Fruit fly (Drosophila melanogaster): ENCODE measurements around the gene ERR.
A peak's percentile ranks its signal among the peaks of the same experiment; 100 is the strongest.

The ERR gene

DNA sequence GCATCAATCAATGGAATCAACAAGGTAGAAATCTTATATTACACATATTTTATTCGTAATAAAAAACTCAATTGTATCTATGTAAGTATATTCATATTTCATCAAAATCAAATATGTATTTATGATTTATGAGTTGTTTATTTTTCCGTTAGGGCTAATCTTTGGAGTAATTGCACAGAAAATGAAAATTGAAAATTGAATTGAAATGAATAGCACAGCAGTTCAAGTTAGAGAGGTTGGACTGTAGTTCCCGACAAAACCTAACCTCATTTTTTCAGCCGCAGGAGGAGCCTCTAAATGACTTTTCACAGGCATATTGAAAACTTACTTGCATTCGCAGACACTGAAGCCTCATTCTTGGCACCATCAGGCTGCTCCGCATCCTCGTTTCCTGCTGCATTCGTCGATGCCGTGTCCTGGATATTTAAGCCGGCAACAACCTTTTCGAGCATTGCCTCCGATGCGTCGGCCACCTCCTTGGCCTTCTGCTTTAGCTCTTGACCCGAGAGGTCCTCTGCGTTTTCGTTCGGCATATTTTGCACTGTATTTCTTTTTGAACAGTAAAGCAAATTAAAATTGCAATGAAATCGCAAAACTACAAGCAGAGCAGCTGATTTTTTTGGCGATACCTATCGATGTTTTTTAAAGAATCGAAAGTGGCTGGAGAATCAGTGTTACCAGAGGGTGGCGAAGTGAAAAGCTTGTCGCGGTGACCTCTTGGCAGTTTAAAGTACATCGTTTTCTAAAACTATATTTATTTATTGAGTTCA lies 8.5 kb downstream of the ERR start, which contains the start of gene Nmt (continued):
- TF ChIP-seq gcm2 (GFP tag; optimal IDR thresholded peaks at IDR 0.05), result no peak
- TF ChIP-seq CG10147 (GFP tag; optimal IDR thresholded peaks at IDR 0.05), result no peak
- TF ChIP-seq CG2712 (tag; optimal IDR thresholded peaks at IDR 0.05), result no peak
- no peak for TF ChIP-seq Mes4 (GFP tag; optimal IDR thresholded peaks at IDR 0.05)
- peak; percentile 18 for TF ChIP-seq CG13424 (tag; optimal IDR thresholded peaks at IDR 0.05)
- TF ChIP-seq H15 (GFP tag; IDR thresholded peaks at IDR 0.05), result no peak
- no peak for TF ChIP-seq CG2199 (GFP tag; IDR thresholded peaks at IDR 0.05)
- no peak for TF ChIP-seq abd-A (tag; optimal IDR thresholded peaks at IDR 0.05)
- peak; percentile 3 for TF ChIP-seq CHES-1-like (GFP tag; optimal IDR thresholded peaks at IDR 0.05)
- TF ChIP-seq disco-r (GFP tag; optimal IDR thresholded peaks at IDR 0.05), result no peak
- TF ChIP-seq CG13775 (GFP tag; optimal IDR thresholded peaks at IDR 0.05), result peak; percentile 7
- TF ChIP-seq CG7786 (GFP tag; optimal IDR thresholded peaks at IDR 0.05), result peak; percentile 6
- peak; percentile 67 for TF ChIP-seq CG9797 (GFP tag; optimal IDR thresholded peaks at IDR 0.05)
- TF ChIP-seq Opbp (GFP tag; IDR thresholded peaks at IDR 0.05; ENCODE audit: partially characterized antibody), result peak; percentile 84
- TF ChIP-seq CG31224 (GFP tag; IDR thresholded peaks at IDR 0.05), result no peak
- no peak for TF ChIP-seq crol (GFP tag; IDR thresholded peaks at IDR 0.05)
- peak; percentile 75 for TF ChIP-seq sna (GFP tag; IDR thresholded peaks at IDR 0.05; ENCODE audit: partially characterized antibody)
- TF ChIP-seq wor (GFP tag; IDR thresholded peaks at IDR 0.05), result no peak
- TF ChIP-seq CG7556 (GFP tag; optimal IDR thresholded peaks at IDR 0.05), result no peak
- TF ChIP-seq CG16813 (GFP tag; IDR thresholded peaks at IDR 0.05; ENCODE audit: partially characterized antibody), result peak; percentile 82
- TF ChIP-seq ewg (GFP tag; optimal IDR thresholded peaks at IDR 0.05), result no peak
- peak; percentile 81 for TF ChIP-seq MBD-R2 (GFP tag; IDR thresholded peaks at IDR 0.05)
- no peak for TF ChIP-seq Dad (GFP tag; optimal IDR thresholded peaks at IDR 0.05)
- peak; percentile 71 for TF ChIP-seq sens (GFP tag)
- no peak for TF ChIP-seq gt (GFP tag; IDR thresholded peaks at IDR 0.05)
- TF ChIP-seq aop (GFP tag; IDR thresholded peaks at IDR 0.05), result no peak
- peak; percentile 72 for TF ChIP-seq CG7963 (GFP tag; IDR thresholded peaks at IDR 0.05; ENCODE audit: partially characterized antibody)
- no peak for TF ChIP-seq Ravus (GFP tag; IDR thresholded peaks at IDR 0.05)
- peak; percentile 66 for TF ChIP-seq inv (GFP tag; IDR thresholded peaks at IDR 0.05; ENCODE audit: partially characterized antibody)
- no peak for TF ChIP-seq Hand (GFP tag; optimal IDR thresholded peaks at IDR 0.05)
- no peak for TF ChIP-seq CG17802 (tag; optimal IDR thresholded peaks at IDR 0.05)
- TF ChIP-seq pum (GFP tag; optimal IDR thresholded peaks at IDR 0.05), result no peak
- no peak for TF ChIP-seq CG4854 (GFP tag; optimal IDR thresholded peaks at IDR 0.05)
- TF ChIP-seq CG4707 (GFP tag; optimal IDR thresholded peaks at IDR 0.05), result no peak
- no peak for TF ChIP-seq stc (GFP tag; IDR thresholded peaks at IDR 0.05)
- no peak for TF ChIP-seq CG10654 (GFP tag; optimal IDR thresholded peaks at IDR 0.05)
- TF ChIP-seq CG13287 (GFP tag; IDR thresholded peaks at IDR 0.05; ENCODE audit: partially characterized antibody), result peak; percentile 83
- TF ChIP-seq Oli (tag; optimal IDR thresholded peaks at IDR 0.05), result no peak
- peak; percentile 14; the same call in 1 of the 2 replicates for TF ChIP-seq ranshi (GFP tag; IDR thresholded peaks at IDR 0.05)
- 0 out of 3 replicates have a peak, but pooled peaks have one; percentile 33 for TF ChIP-seq CG2889 (GFP tag; IDR thresholded peaks at IDR 0.05)
- peak; percentile 36 for TF ChIP-seq CG10209 (GFP tag; optimal IDR thresholded peaks at IDR 0.05)
- no peak for TF ChIP-seq her (GFP tag; optimal IDR thresholded peaks at IDR 0.05)
- peak; percentile 67 for TF ChIP-seq CG2120 (GFP tag; optimal IDR thresholded peaks at IDR 0.05)
- TF ChIP-seq Vsx1 (GFP tag; optimal IDR thresholded peaks at IDR 0.05), result no peak
- no peak for TF ChIP-seq trh (GFP tag; optimal IDR thresholded peaks at IDR 0.05)
- TF ChIP-seq Hr3 (GFP tag; optimal IDR thresholded peaks at IDR 0.05), result no peak
- peak; percentile 12 for TF ChIP-seq CG9727 (GFP tag; optimal IDR thresholded peaks at IDR 0.05)
- no peak for TF ChIP-seq yki (optimal IDR thresholded peaks at IDR 0.05)
- TF ChIP-seq CG6854 (GFP tag; optimal IDR thresholded peaks at IDR 0.05), result no peak
- no peak for TF ChIP-seq CG17568 (GFP tag; optimal IDR thresholded peaks at IDR 0.05)

All from whole organism, embryonic.